Worm (Caenorhabditis elegans) whole organism, L4 larva: ENCODE results near the gene F11A10.6.

ENCODE experiments used
- F26F4.8 ChIP-seq: fragments of 200-800 bp; sonication (Bioruptor generic); conservative IDR thresholded peaks from 2 replicates; pipeline ENCODE4 v1.3.6; 2022; ENCODE audit warnings: missing genetic modification characterization, missing compliant biosample characterization
- F44E2.7 ChIP-seq: fragments of 200-800 bp; sonication (Bioruptor generic); IDR thresholded peaks from 2 replicates; pipeline ENCODE4 v2.1.2; 2022; ENCODE audit warnings: missing genetic modification characterization, missing compliant biosample characterization
- ZK337.2 ChIP-seq: fragments of 200-800 bp; sonication (Bioruptor generic); IDR thresholded peaks from 2 replicates; pipeline ENCODE4 v1.3.6; 2022; ENCODE audit warnings: missing genetic modification reagents, missing genetic modification characterization, missing compliant biosample characterization
- ceh-82 ChIP-seq: sonication (generic microtip); optimal IDR thresholded peaks from 2 replicates; lab custom pipeline; 2017; ENCODE audit warnings: missing biosample characterization, missing genetic modification characterization
- fkh-10 ChIP-seq: fragments of 150-350 bp; optimal IDR thresholded peaks from 2 replicates; lab custom pipeline; 2014; ENCODE audit warnings: missing biosample characterization, missing genetic modification reagents, missing genetic modification characterization
- jun-1 ChIP-seq: fragments of 150-350 bp; optimal IDR thresholded peaks from 2 replicates; lab custom pipeline; 2014; ENCODE audit warnings: missing biosample characterization, missing genetic modification reagents, missing genetic modification characterization
- lin-15B ChIP-seq: fragments of 150-350 bp; sonication (generic microtip); optimal IDR thresholded peaks from 3 replicates; lab custom pipeline; 2014; ENCODE audit warnings: missing biosample characterization, missing genetic modification characterization
- lsy-2 ChIP-seq, 2 experiments: fragments of 150-350 bp in 1 of 2; sonication (generic microtip) in 1 of 2; optimal IDR thresholded peaks; 2 replicates each; lab custom pipeline; 2014 to 2017; ENCODE audit warnings: missing biosample characterization in 2 of 2, missing genetic modification characterization in 2 of 2
- nhr-11 ChIP-seq: fragments of 150-350 bp; optimal IDR thresholded peaks from 2 replicates; lab custom pipeline; 2014; ENCODE audit warnings: missing biosample characterization, missing genetic modification characterization
- nhr-237 ChIP-seq: sonication (generic microtip); optimal IDR thresholded peaks from 2 replicates; lab custom pipeline; 2017; ENCODE audit warnings: missing biosample characterization, missing genetic modification characterization
- nhr-25 ChIP-seq: sonication (generic microtip); optimal IDR thresholded peaks from 2 replicates; lab custom pipeline; 2017; ENCODE audit warnings: missing genetic modification characterization, mild to moderate bottlenecking, missing compliant biosample characterization, antibody characterized with exemption, moderate library complexity, borderline replicate concordance; ENCODE audit not compliant: insufficient read depth
- pqm-1 ChIP-seq: sonication (generic microtip); optimal IDR thresholded peaks from 2 replicates; lab custom pipeline; 2017; ENCODE audit warnings: missing biosample characterization, missing genetic modification characterization
- snpc-4 ChIP-seq: fragments of 150-350 bp; optimal IDR thresholded peaks from 2 replicates; lab custom pipeline; 2014; ENCODE audit warnings: missing biosample characterization, missing genetic modification characterization
- spr-1 ChIP-seq: sonication (generic microtip); optimal IDR thresholded peaks from 2 replicates; lab custom pipeline; 2016; ENCODE audit warnings: mild to moderate bottlenecking, missing genetic modification characterization, missing compliant biosample characterization

ce11 chrIV:12047552-12048347, 41.7 kb downstream of the F11A10.6 start, which contains the start of gene T12G3.4:
- TF ChIP-seq lin-15B (tag; lab: Kevin White, UChicago), result no peak
- TF ChIP-seq jun-1 (tag; lab: Kevin White, UChicago), result no peak
- no peak for TF ChIP-seq snpc-4 (tag; lab: Kevin White, UChicago)
- TF ChIP-seq pqm-1 (tag; lab: Kevin White, UChicago), result no peak
- no peak for TF ChIP-seq fkh-10
- TF ChIP-seq nhr-25 (tag; lab: Kevin White, UChicago), result no peak
- no peak for TF ChIP-seq nhr-11 (tag; lab: Kevin White, UChicago)
- no peak for TF ChIP-seq ceh-82 (tag; lab: Kevin White, UChicago)
- no peak for TF ChIP-seq nhr-237 (tag; lab: Kevin White, UChicago)
- TF ChIP-seq ZK337.2, result no peak
- no peak for TF ChIP-seq F26F4.8 (GFP tag; lab: Robert Waterston, UW)
- TF ChIP-seq lsy-2 (tag; optimal IDR thresholded peaks at IDR 0.05; lab: Kevin White, UChicago), result no peak
- TF ChIP-seq spr-1 (tag; lab: Kevin White, UChicago), result no peak
- no peak for TF ChIP-seq F44E2.7
